Fruit fly (Drosophila melanogaster): ENCODE results near the gene Tehao.

DNA sequence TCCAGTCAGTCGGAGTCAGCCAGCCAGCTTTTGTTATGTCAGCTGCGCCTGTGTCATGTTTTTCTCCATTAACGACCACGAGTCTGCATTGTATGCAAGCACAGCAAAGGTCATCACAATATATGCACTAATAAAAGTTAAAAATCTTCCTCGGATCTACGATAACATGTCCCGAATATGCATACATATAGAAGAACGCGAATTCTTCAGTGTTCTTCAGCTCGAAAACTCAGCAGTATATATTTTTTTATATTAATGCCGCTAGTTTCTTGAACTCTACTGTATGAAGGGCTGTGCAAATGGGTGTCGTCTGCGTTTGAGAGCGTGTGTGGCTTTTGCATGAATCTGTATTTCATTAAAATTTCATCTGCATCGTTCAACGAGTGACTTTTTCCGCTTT is 46.8 kb downstream of the Tehao start:
- TF ChIP-seq Smox (GFP tag; optimal IDR thresholded peaks at IDR 0.05) (peak; percentile 46), Hr4 (GFP tag; optimal IDR thresholded peaks at IDR 0.05) (peak; percentile 46), eg (GFP tag; IDR thresholded peaks at IDR 0.05) (no peak), dac (GFP tag; optimal IDR thresholded peaks at IDR 0.05) (no peak), OdsH (GFP tag; optimal IDR thresholded peaks at IDR 0.05) (peak; percentile 69), fd85E (GFP tag; optimal IDR thresholded peaks at IDR 0.05) (no peak), Blimp-1 (GFP tag; optimal IDR thresholded peaks at IDR 0.05) (no peak), Gug (GFP tag; IDR thresholded peaks at IDR 0.05) (no peak), CG6854 (GFP tag; optimal IDR thresholded peaks at IDR 0.05) (no peak), CG16779 (tag; optimal IDR thresholded peaks at IDR 0.05) (peak; percentile 35), esn (GFP tag; optimal IDR thresholded peaks at IDR 0.05) (no peak), Sox102F (GFP tag; optimal IDR thresholded peaks at IDR 0.05) (peak; percentile 57), CG32006 (GFP tag; optimal IDR thresholded peaks at IDR 0.05) (peak; percentile 49), CG10669 (GFP tag; optimal IDR thresholded peaks at IDR 0.05) (peak; percentile 27)

Data from whole organism, prepupa.